Fruit fly (Drosophila melanogaster): ENCODE data around the gene CG11878.

The CG11878 gene

dm6 chr3R:25258628-25259240 is 14.9 kb upstream of the CG11878 start, which contains the start of gene CG11857 (continued):
- TF ChIP-seq D19B (GFP tag; optimal IDR thresholded peaks at IDR 0.05) (peak; percentile 90), en (GFP tag; optimal IDR thresholded peaks at IDR 0.05) (peak; percentile 90), HmgZ (tag; optimal IDR thresholded peaks at IDR 0.05) (peak; percentile 99), so (GFP tag; IDR thresholded peaks at IDR 0.05) (peak; percentile 97), CG15011 (GFP tag; optimal IDR thresholded peaks at IDR 0.05) (peak; percentile 92), Lim3 (GFP tag; IDR thresholded peaks at IDR 0.05) (peak; percentile 95), gt (GFP tag; IDR thresholded peaks at IDR 0.05) (peak; percentile 98), jigr1 (GFP tag; IDR thresholded peaks at IDR 0.05) (peak; percentile 99), CG7357 (GFP tag; IDR thresholded peaks at IDR 0.05) (peak; percentile 95), bsh (GFP tag; optimal IDR thresholded peaks at IDR 0.05) (peak; percentile 69 to 98), CG4707 (GFP tag; optimal IDR thresholded peaks at IDR 0.05) (peak; percentile 82), ranshi (GFP tag; IDR thresholded peaks at IDR 0.05) (peak; percentile 99), tin (GFP tag; optimal IDR thresholded peaks at IDR 0.05) (peak; percentile 99), tap (tag; optimal IDR thresholded peaks at IDR 0.05) (peak; percentile 95), CG31388 (GFP tag; optimal IDR thresholded peaks at IDR 0.05) (peak; percentile 97), Bdp1 (GFP tag; optimal IDR thresholded peaks at IDR 0.05) (peak; percentile 93), usp (GFP tag; optimal IDR thresholded peaks at IDR 0.05) (no peak), CG14441 (GFP tag; IDR thresholded peaks at IDR 0.05) (peak; percentile 99), sima (GFP tag; optimal IDR thresholded peaks at IDR 0.05) (peak; percentile 90), ro (GFP tag; IDR thresholded peaks at IDR 0.05) (peak; percentile 98), C15 (GFP tag; IDR thresholded peaks at IDR 0.05) (peak; percentile 98), Dp (GFP tag; optimal IDR thresholded peaks at IDR 0.05) (peak; percentile 65), bbx (GFP tag; IDR thresholded peaks at IDR 0.05; ENCODE audit: partially characterized antibody) (peak; percentile 98), Vsx1 (GFP tag; optimal IDR thresholded peaks at IDR 0.05) (peak; percentile 88), her (GFP tag; optimal IDR thresholded peaks at IDR 0.05) (peak; percentile 92), ewg (GFP tag; optimal IDR thresholded peaks at IDR 0.05) (peak; percentile 92), Mrtf (GFP tag; IDR thresholded peaks at IDR 0.05) (peak; percentile 99), CG13424 (tag; optimal IDR thresholded peaks at IDR 0.05) (peak; percentile 98), Fer2 (tag; optimal IDR thresholded peaks at IDR 0.05) (peak; percentile 97), chn (GFP tag; optimal IDR thresholded peaks at IDR 0.05) (peak; percentile 98), D19A (tag; optimal IDR thresholded peaks at IDR 0.05) (peak; percentile 92), CG9727 (GFP tag; optimal IDR thresholded peaks at IDR 0.05) (peak; percentile 98), CG2199 (GFP tag; IDR thresholded peaks at IDR 0.05) (peak; percentile 99), fu2 (GFP tag; optimal IDR thresholded peaks at IDR 0.05) (peak; percentile 97), CG15514 (GFP tag; optimal IDR thresholded peaks at IDR 0.05) (peak; percentile 93), tup (GFP tag; optimal IDR thresholded peaks at IDR 0.05) (peak; percentile 94), sd (tag; optimal IDR thresholded peaks at IDR 0.05) (peak; percentile 90), CG18262 (tag; optimal IDR thresholded peaks at IDR 0.05) (peak; percentile 96), insv (GFP tag; optimal IDR thresholded peaks at IDR 0.05) (peak in 1 of 2 experiments; percentile 77), bcd (GFP tag; optimal IDR thresholded peaks at IDR 0.05) (peak; percentile 97), CG30431 (GFP tag; optimal IDR thresholded peaks at IDR 0.05) (peak; percentile 97), CG17328 (GFP tag; IDR thresholded peaks at IDR 0.05) (peak; percentile 99), Sin3A (optimal IDR thresholded peaks at IDR 0.05) (peak; percentile 47), CG14710 (tag; optimal IDR thresholded peaks at IDR 0.05) (peak; percentile 98), CG4424 (GFP tag; optimal IDR thresholded peaks at IDR 0.05) (peak; percentile 98), HLH4C (GFP tag; IDR thresholded peaks at IDR 0.05; ENCODE audit: partially characterized antibody) (peak; percentile 99), CG31441 (GFP tag; IDR thresholded peaks at IDR 0.05) (peak; percentile 96), Fer3 (tag; optimal IDR thresholded peaks at IDR 0.05) (peak; percentile 98), hth (optimal IDR thresholded peaks at IDR 0.05) (no peak), CG17612 (GFP tag; IDR thresholded peaks at IDR 0.05) (peak; percentile 97), repo (GFP tag; optimal IDR thresholded peaks at IDR 0.05) (peak; percentile 95)
